Fruit fly (Drosophila melanogaster): Measurements from ENCODE around the gene GlcAT-S.

DNA sequence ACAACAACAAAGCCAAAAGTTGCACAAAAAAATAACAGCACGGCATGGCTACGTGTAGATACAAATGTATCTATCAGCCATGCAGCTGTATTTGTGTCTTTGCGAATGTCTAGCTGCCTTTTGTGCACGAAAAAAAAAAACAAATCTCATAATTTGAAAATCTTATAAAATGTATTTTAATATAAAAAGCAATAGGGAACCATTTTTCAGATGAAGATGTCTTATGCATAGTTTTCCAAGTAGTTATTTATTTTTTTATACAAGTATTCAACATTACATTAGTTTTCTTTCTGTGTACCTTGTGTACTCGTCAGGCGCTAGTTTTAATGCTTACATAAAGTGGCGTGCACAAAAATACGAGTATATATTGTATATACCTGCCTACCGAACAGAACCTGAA, 53.1 kb downstream of the GlcAT-S start:
- TF ChIP-seq usp (GFP tag; optimal IDR thresholded peaks at IDR 0.05), result no peak
- TF ChIP-seq h (GFP tag; optimal IDR thresholded peaks at IDR 0.05), result no peak
- no peak for TF ChIP-seq dmrt93B (GFP tag; optimal IDR thresholded peaks at IDR 0.05)
- no peak for TF ChIP-seq Vsx2 (GFP tag; optimal IDR thresholded peaks at IDR 0.05; ENCODE audit: partially characterized antibody)
- no peak for TF ChIP-seq rgr (GFP tag; optimal IDR thresholded peaks at IDR 0.05)
- no peak for TF ChIP-seq brk (GFP tag; optimal IDR thresholded peaks at IDR 0.05)
- no peak for TF ChIP-seq OdsH (GFP tag; optimal IDR thresholded peaks at IDR 0.05)
- TF ChIP-seq fru (GFP tag; optimal IDR thresholded peaks at IDR 0.05), result no peak
